Worm (Caenorhabditis elegans) whole organism, L1 larva: ENCODE data around the gene srh-283.
A peak's percentile ranks its signal among the peaks of the same experiment; 100 is the strongest.

ENCODE experiments used
- efl-1 ChIP-seq, 4 experiments: fragments of 150-350 bp; optimal IDR thresholded peaks in 3 of 4; peaks in 1 of 4; 1 replicate in 1 of 4; 2 replicates in 3 of 4; lab custom pipeline; 2014; ENCODE audit warnings: missing biosample characterization in 2 of 4, missing genetic modification characterization in 2 of 4, missing genetic modification reagents in 2 of 4
- fos-1 ChIP-seq: fragments of 150-350 bp; optimal IDR thresholded peaks from 2 replicates; lab custom pipeline; 2014; ENCODE audit warnings: missing biosample characterization, missing genetic modification characterization
- hpl-2 ChIP-seq: fragments of 150-350 bp; optimal IDR thresholded peaks from 2 replicates; lab custom pipeline; 2014; ENCODE audit warnings: missing biosample characterization, missing genetic modification reagents, missing genetic modification characterization
- mdl-1 ChIP-seq, 2 experiments: fragments of 150-350 bp; optimal IDR thresholded peaks; 2 replicates each; lab custom pipeline; 2014 to 2017; ENCODE audit warnings: missing biosample characterization in 2 of 2, missing genetic modification characterization in 2 of 2, inconsistent platforms in 1 of 2
- nhr-28 ChIP-seq: fragments of 150-350 bp; optimal IDR thresholded peaks from 2 replicates; lab custom pipeline; 2014; ENCODE audit warnings: missing biosample characterization, missing genetic modification characterization
- nhr-76 ChIP-seq: sonication (generic microtip); optimal IDR thresholded peaks from 2 replicates; lab custom pipeline; 2017; ENCODE audit warnings: missing biosample characterization, missing genetic modification characterization
- nhr-90 ChIP-seq: sonication (generic microtip); optimal IDR thresholded peaks from 2 replicates; lab custom pipeline; 2016; ENCODE audit warnings: mild to moderate bottlenecking, missing genetic modification characterization, missing compliant biosample characterization; ENCODE audit not compliant: poor library complexity
- unc-62 ChIP-seq: fragments of 150-350 bp; optimal IDR thresholded peaks from 2 replicates; lab custom pipeline; 2014; ENCODE audit warnings: missing biosample characterization, missing genetic modification reagents, missing genetic modification characterization

DNA sequence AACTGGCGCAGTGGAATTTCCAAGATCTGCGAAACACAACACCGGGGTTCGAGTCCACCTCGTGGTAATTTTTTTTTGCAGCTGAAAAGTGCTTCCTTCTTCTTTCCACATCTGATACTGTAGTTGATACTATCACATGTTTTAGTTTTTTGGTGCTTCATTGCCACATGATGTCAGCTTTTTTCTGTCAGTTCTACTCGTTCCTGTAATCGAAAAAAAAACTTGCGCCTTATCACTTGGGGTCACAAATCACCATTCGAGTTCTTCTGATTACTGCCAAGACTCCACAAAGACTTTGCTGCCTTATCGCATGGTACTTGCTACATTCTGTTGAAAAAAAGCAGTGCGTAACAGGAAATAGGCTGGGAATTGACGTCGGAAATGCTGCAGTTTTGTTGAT, 43.4 kb upstream of the srh-283 start:
- no peak for TF ChIP-seq fos-1 (tag; lab: Kevin White, UChicago)
- no peak for TF ChIP-seq unc-62
- no peak for TF ChIP-seq nhr-76
- no peak for TF ChIP-seq nhr-28 (tag; lab: Kevin White, UChicago)
- TF ChIP-seq mdl-1 (tag; optimal IDR thresholded peaks at IDR 0.05; lab: Kevin White, UChicago): no peak
- no peak for TF ChIP-seq hpl-2 (GFP tag; lab: Kevin White, UChicago)
- peak; percentile 5 for TF ChIP-seq nhr-90
- no peak for TF ChIP-seq efl-1 (optimal IDR thresholded peaks at IDR 0.05; lab: Kevin White, UChicago)
- TF ChIP-seq efl-1 (GFP tag; optimal IDR thresholded peaks at IDR 0.05 in 1 of 2; lab: Kevin White, UChicago): no peak
